Worm (Caenorhabditis elegans) whole organism, L1 larva: ENCODE data around the gene nlp-53.

Source experiments
- C16A3.4 ChIP-seq: fragments of 150-350 bp; optimal IDR thresholded peaks from 2 replicates; lab custom pipeline; 2014; ENCODE audit warnings: missing biosample characterization, missing genetic modification characterization
- C34B4.2 ChIP-seq: sonication (generic microtip); optimal IDR thresholded peaks from 2 replicates; lab custom pipeline; 2017; ENCODE audit warnings: mild to moderate bottlenecking, missing genetic modification characterization, missing compliant biosample characterization
- aha-1 ChIP-seq: fragments of 150-350 bp; optimal IDR thresholded peaks from 2 replicates; lab custom pipeline; 2014; ENCODE audit warnings: missing biosample characterization, missing genetic modification characterization
- ceh-63 ChIP-seq: fragments of 200-800 bp; sonication (Bioruptor generic); optimal IDR thresholded peaks from 2 replicates; lab custom pipeline; 2018; ENCODE audit warnings: mild to moderate bottlenecking, missing genetic modification characterization, missing compliant biosample characterization
- ceh-88 ChIP-seq: fragments of 200-800 bp; sonication (Bioruptor generic); IDR thresholded peaks from 2 replicates; pipeline ENCODE4 v1.3.6; 2022; ENCODE audit warnings: missing genetic modification characterization, missing compliant biosample characterization
- ces-1 ChIP-seq: fragments of 150-350 bp; optimal IDR thresholded peaks from 2 replicates; lab custom pipeline; 2014; ENCODE audit warnings: missing biosample characterization, missing genetic modification reagents, missing genetic modification characterization
- dsc-1 ChIP-seq: sonication (generic microtip); optimal IDR thresholded peaks from 2 replicates; lab custom pipeline; 2016; ENCODE audit warnings: mild to moderate bottlenecking, missing genetic modification characterization, missing compliant biosample characterization
- efl-1 ChIP-seq, 4 experiments: fragments of 150-350 bp; optimal IDR thresholded peaks in 3 of 4; peaks in 1 of 4; 1 replicate in 1 of 4; 2 replicates in 3 of 4; lab custom pipeline; 2014; ENCODE audit warnings: missing biosample characterization in 2 of 4, missing genetic modification characterization in 2 of 4, missing genetic modification reagents in 2 of 4
- efl-3 ChIP-seq: fragments of 200-800 bp; sonication (Bioruptor generic); optimal IDR thresholded peaks from 2 replicates; lab custom pipeline; 2018; ENCODE audit warnings: mild to moderate bottlenecking, missing genetic modification characterization, missing compliant biosample characterization
- egl-27 ChIP-seq, 2 experiments: fragments of 150-350 bp in 1 of 2; sonication (generic microtip); optimal IDR thresholded peaks; 3 replicates each; lab custom pipeline; 2017 to 2018; ENCODE audit warnings: missing biosample characterization in 2 of 2, missing genetic modification characterization in 2 of 2, missing genetic modification reagents in 2 of 2
- elt-3 ChIP-seq, 6 experiments: fragments of 150-350 bp in 1 of 6; sonication (generic microtip); optimal IDR thresholded peaks; 2 replicates each; lab custom pipeline; 2017 to 2018; ENCODE audit warnings: missing biosample characterization in 6 of 6, missing genetic modification characterization in 6 of 6, inconsistent platforms in 1 of 6
- fos-1 ChIP-seq: fragments of 150-350 bp; optimal IDR thresholded peaks from 2 replicates; lab custom pipeline; 2014; ENCODE audit warnings: missing biosample characterization, missing genetic modification characterization
- hpl-2 ChIP-seq: fragments of 150-350 bp; optimal IDR thresholded peaks from 2 replicates; lab custom pipeline; 2014; ENCODE audit warnings: missing biosample characterization, missing genetic modification reagents, missing genetic modification characterization
- lin-13 ChIP-seq: fragments of 150-350 bp; optimal IDR thresholded peaks from 2 replicates; lab custom pipeline; 2014; ENCODE audit warnings: missing biosample characterization, missing genetic modification reagents, missing genetic modification characterization
- lin-14 ChIP-seq: fragments of 200-800 bp; sonication (Bioruptor generic); optimal IDR thresholded peaks from 2 replicates; lab custom pipeline; 2018; ENCODE audit warnings: mild to moderate bottlenecking, missing genetic modification characterization, moderate library complexity, missing compliant biosample characterization
- lir-3 ChIP-seq: sonication (generic microtip); optimal IDR thresholded peaks from 2 replicates; lab custom pipeline; 2016; ENCODE audit warnings: mild to moderate bottlenecking, missing genetic modification characterization, moderate library complexity, missing compliant biosample characterization; ENCODE audit not compliant: poor library complexity
- lsy-2 ChIP-seq, 2 experiments: fragments of 150-350 bp; optimal IDR thresholded peaks; 2 replicates each; lab custom pipeline; 2014; ENCODE audit warnings: missing biosample characterization in 2 of 2, missing genetic modification characterization in 2 of 2
- mdl-1 ChIP-seq, 2 experiments: fragments of 150-350 bp; optimal IDR thresholded peaks; 2 replicates each; lab custom pipeline; 2014 to 2017; ENCODE audit warnings: missing biosample characterization in 2 of 2, missing genetic modification characterization in 2 of 2, inconsistent platforms in 1 of 2
- mef-2 ChIP-seq: fragments of 150-350 bp; optimal IDR thresholded peaks from 2 replicates; lab custom pipeline; 2014; ENCODE audit warnings: missing biosample characterization, missing genetic modification characterization
- mep-1 ChIP-seq: fragments of 150-350 bp; optimal IDR thresholded peaks from 2 replicates; lab custom pipeline; 2014; ENCODE audit warnings: missing biosample characterization, missing genetic modification characterization
- nhr-11 ChIP-seq: fragments of 150-350 bp; optimal IDR thresholded peaks from 2 replicates; lab custom pipeline; 2014; ENCODE audit warnings: missing biosample characterization, missing genetic modification characterization
- nhr-19 ChIP-seq: fragments of 200-800 bp; sonication (Bioruptor generic); conservative IDR thresholded peaks from 2 replicates; pipeline ENCODE4 v1.3.6; 2022; ENCODE audit warnings: missing genetic modification characterization, missing compliant biosample characterization
- nhr-20 ChIP-seq: sonication (generic microtip); optimal IDR thresholded peaks from 2 replicates; lab custom pipeline; 2016; ENCODE audit warnings: mild to moderate bottlenecking, missing genetic modification characterization, missing compliant biosample characterization
- nhr-237 ChIP-seq: fragments of 150-350 bp; optimal IDR thresholded peaks from 2 replicates; lab custom pipeline; 2014; ENCODE audit warnings: missing biosample characterization, missing genetic modification characterization
- nhr-47 ChIP-seq: sonication (generic microtip); optimal IDR thresholded peaks from 2 replicates; lab custom pipeline; 2016; ENCODE audit warnings: mild to moderate bottlenecking, missing genetic modification characterization, moderate library complexity, missing compliant biosample characterization
- nhr-71 ChIP-seq: sonication (generic microtip); optimal IDR thresholded peaks from 2 replicates; lab custom pipeline; 2016; ENCODE audit warnings: mild to moderate bottlenecking, missing genetic modification characterization, moderate library complexity, missing compliant biosample characterization
- nhr-76 ChIP-seq: sonication (generic microtip); optimal IDR thresholded peaks from 2 replicates; lab custom pipeline; 2017; ENCODE audit warnings: missing biosample characterization, missing genetic modification characterization
- nhr-77 ChIP-seq: fragments of 150-350 bp; optimal IDR thresholded peaks from 2 replicates; lab custom pipeline; 2014; ENCODE audit warnings: missing biosample characterization, missing genetic modification characterization
- nhr-85 ChIP-seq: sonication (generic microtip); peaks from one replicate; lab custom pipeline; 2016; ENCODE audit warnings: missing genetic modification characterization, inconsistent platforms, missing compliant biosample characterization
- nhr-90 ChIP-seq: sonication (generic microtip); optimal IDR thresholded peaks from 2 replicates; lab custom pipeline; 2016; ENCODE audit warnings: mild to moderate bottlenecking, missing genetic modification characterization, missing compliant biosample characterization; ENCODE audit not compliant: poor library complexity
- pqm-1 ChIP-seq: sonication (generic microtip); optimal IDR thresholded peaks from 3 replicates; lab custom pipeline; 2017; ENCODE audit warnings: missing biosample characterization, missing genetic modification characterization
- rnt-1 ChIP-seq: sonication (generic microtip); optimal IDR thresholded peaks from 2 replicates; lab custom pipeline; 2016; ENCODE audit warnings: mild to moderate bottlenecking, missing genetic modification characterization, moderate library complexity, missing compliant biosample characterization
- skn-1 ChIP-seq: fragments of 150-350 bp; optimal IDR thresholded peaks from 2 replicates; lab custom pipeline; 2014; ENCODE audit warnings: missing biosample characterization, missing genetic modification characterization
- snpc-4 ChIP-seq: fragments of 150-350 bp; optimal IDR thresholded peaks from 2 replicates; lab custom pipeline; 2014; ENCODE audit warnings: missing biosample characterization, missing genetic modification characterization
- snu-23 ChIP-seq: sonication (generic microtip); optimal IDR thresholded peaks from 2 replicates; lab custom pipeline; 2016; ENCODE audit warnings: missing genetic modification characterization, missing compliant biosample characterization
- sox-4 ChIP-seq: sonication (generic microtip); optimal IDR thresholded peaks from 2 replicates; lab custom pipeline; 2016; ENCODE audit warnings: missing genetic modification characterization, missing compliant biosample characterization
- tbx-2 ChIP-seq: sonication (generic microtip); optimal IDR thresholded peaks from 2 replicates; lab custom pipeline; 2016; ENCODE audit warnings: missing genetic modification characterization, missing compliant biosample characterization
- tlp-1 ChIP-seq: fragments of 150-350 bp; optimal IDR thresholded peaks from 2 replicates; lab custom pipeline; 2014; ENCODE audit warnings: missing biosample characterization, missing genetic modification characterization
- unc-130 ChIP-seq: fragments of 150-350 bp; optimal IDR thresholded peaks from 2 replicates; lab custom pipeline; 2017; ENCODE audit warnings: missing biosample characterization, missing genetic modification characterization, inconsistent platforms
- unc-98 ChIP-seq: fragments of 200-800 bp; sonication (Bioruptor generic); IDR thresholded peaks from 2 replicates; pipeline ENCODE4 v1.3.6; 2022; ENCODE audit warnings: missing genetic modification characterization, missing compliant biosample characterization
- ztf-11 ChIP-seq, 2 experiments: sonication (generic microtip); optimal IDR thresholded peaks; 2 replicates each; lab custom pipeline; 2016 to 2017; ENCODE audit warnings: missing genetic modification characterization in 2 of 2, missing biosample characterization in 1 of 2, missing compliant biosample characterization in 1 of 2
- ztf-4 ChIP-seq: fragments of 150-350 bp; optimal IDR thresholded peaks from 2 replicates; lab custom pipeline; 2014; ENCODE audit warnings: missing biosample characterization, missing genetic modification characterization

Gene nlp-53

DNA sequence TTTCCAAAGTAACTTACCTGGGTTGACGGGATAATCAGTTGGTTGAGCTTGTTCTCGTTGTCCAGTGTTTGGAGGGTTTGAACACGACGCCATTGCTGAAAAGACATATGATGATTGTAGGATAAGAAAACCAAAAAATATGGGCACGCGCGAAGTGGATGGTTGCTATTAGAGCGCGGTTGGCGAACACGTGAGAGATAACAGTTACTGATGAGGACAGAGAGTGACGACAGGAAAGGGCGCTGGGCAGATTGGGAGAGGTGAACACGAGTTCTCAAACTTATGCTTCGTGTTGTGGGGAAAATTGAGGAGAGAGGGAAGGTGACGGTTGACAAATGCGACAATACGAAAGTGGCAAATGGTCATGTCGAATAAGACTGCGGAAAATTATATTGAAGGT is 14.8 kb upstream of the nlp-53 start, which contains the start of gene F54B11.8:
Gene F54B11.8 (minus strand): TSS at position 101 of the 400 bp plus-strand sequence.
- no peak for TF ChIP-seq unc-130 (tag; lab: Kevin White, UChicago)
- TF ChIP-seq rnt-1 (tag; lab: Kevin White, UChicago): no peak
- no peak for TF ChIP-seq lir-3
- no peak for TF ChIP-seq C34B4.2
- TF ChIP-seq ceh-88 (GFP tag; lab: Robert Waterston, UW): no peak
- no peak for TF ChIP-seq ztf-11 (tag; optimal IDR thresholded peaks at IDR 0.05; lab: Kevin White, UChicago)
- no peak for TF ChIP-seq sox-4 (tag; lab: Kevin White, UChicago)
- no peak for TF ChIP-seq C16A3.4 (tag; lab: Kevin White, UChicago)
- no peak for TF ChIP-seq ceh-63

DNA sequence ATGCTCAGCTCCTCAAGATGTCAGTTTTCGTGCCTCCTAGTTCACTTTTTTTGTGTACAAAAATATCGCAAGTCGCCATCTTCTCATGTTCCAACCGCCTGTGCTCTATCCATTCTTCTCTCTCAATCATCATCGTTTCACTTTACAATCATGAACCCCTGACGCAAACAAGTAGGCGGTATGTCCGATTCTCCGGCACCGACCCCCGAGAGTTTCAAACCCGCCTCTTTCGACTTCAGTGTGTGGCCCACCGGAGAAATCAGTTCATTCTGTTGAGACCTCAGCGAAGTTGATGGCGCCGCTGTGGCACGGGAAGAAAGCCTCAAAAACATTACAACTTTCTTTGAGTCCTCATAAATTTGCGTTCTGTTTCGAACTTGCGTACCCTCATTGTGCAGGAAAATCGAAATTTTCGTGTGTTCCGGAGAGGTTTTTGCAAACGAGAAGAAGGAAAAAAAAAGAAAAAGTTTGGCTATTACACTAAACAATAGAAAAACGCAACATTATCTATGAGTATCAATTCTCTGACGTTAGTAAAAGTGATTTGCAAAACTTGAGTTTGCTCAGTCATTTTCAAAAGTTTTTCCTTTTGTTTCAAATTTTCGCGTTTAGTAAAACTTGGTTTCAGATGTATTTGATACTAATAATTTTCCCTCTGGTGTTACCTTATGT is 13.6 kb upstream of the nlp-53 start, which contains the start of gene F54B11.9:
Gene F54B11.9 (plus strand): TSS at position 622 of the 672 bp plus-strand sequence.
- TF ChIP-seq pqm-1: no peak
- peak in 1 of 2 experiments; percentile 4 for TF ChIP-seq efl-1 (optimal IDR thresholded peaks at IDR 0.05; lab: Kevin White, UChicago)
- no peak for TF ChIP-seq efl-1 (GFP tag; optimal IDR thresholded peaks at IDR 0.05 in 1 of 2; lab: Kevin White, UChicago)
- TF ChIP-seq nhr-85: no peak
- TF ChIP-seq nhr-47 (tag; lab: Kevin White, UChicago): peak; percentile 13
- TF ChIP-seq tlp-1: no peak
- no peak for TF ChIP-seq lin-13 (GFP tag; lab: Kevin White, UChicago)
- peak in 1 of 2 experiments; percentile 8 for TF ChIP-seq mdl-1 (tag; optimal IDR thresholded peaks at IDR 0.05; lab: Kevin White, UChicago)
- no peak for TF ChIP-seq tbx-2 (tag; lab: Kevin White, UChicago)
- no peak for TF ChIP-seq elt-3 (tag; optimal IDR thresholded peaks at IDR 0.05; lab: Kevin White, UChicago)
- TF ChIP-seq hpl-2 (GFP tag; lab: Kevin White, UChicago): no peak
- 0 out of 2 replicates have a peak, but pooled peaks have one; percentile 35 for TF ChIP-seq unc-98 (GFP tag; lab: Robert Waterston, UW)
- TF ChIP-seq aha-1 (tag; lab: Kevin White, UChicago): no peak
- peak; percentile 57 for TF ChIP-seq nhr-19 (GFP tag; lab: Robert Waterston, UW)
- no peak for TF ChIP-seq skn-1 (tag; lab: Kevin White, UChicago)
- TF ChIP-seq nhr-237 (tag; lab: Kevin White, UChicago): no peak
- TF ChIP-seq unc-130 (tag; lab: Kevin White, UChicago): no peak
- peak; percentile 82 for TF ChIP-seq rnt-1 (tag; lab: Kevin White, UChicago)
- TF ChIP-seq nhr-71 (tag; lab: Kevin White, UChicago): peak; percentile 59
- TF ChIP-seq egl-27 (tag; optimal IDR thresholded peaks at IDR 0.05; lab: Kevin White, UChicago): no peak
- TF ChIP-seq nhr-11 (tag; lab: Kevin White, UChicago): no peak
- no peak for TF ChIP-seq nhr-90 (tag; lab: Kevin White, UChicago)
- TF ChIP-seq fos-1: no peak
- no peak for TF ChIP-seq ces-1 (GFP tag; lab: Kevin White, UChicago)
- no peak for TF ChIP-seq ztf-4 (tag; lab: Kevin White, UChicago)
- TF ChIP-seq dsc-1: peak; percentile 69
- peak; percentile 35 for TF ChIP-seq snu-23 (GFP tag; lab: Kevin White, UChicago)
- TF ChIP-seq lsy-2 (tag; optimal IDR thresholded peaks at IDR 0.05; lab: Kevin White, UChicago): peak in 1 of 2 experiments; percentile 35
- peak; percentile 18 for TF ChIP-seq nhr-20 (tag; lab: Kevin White, UChicago)
- no peak for TF ChIP-seq mef-2 (tag; lab: Kevin White, UChicago)
- TF ChIP-seq lin-14 (GFP tag; lab: Kevin White, UChicago): peak; percentile 60
- peak; percentile 19 for TF ChIP-seq mep-1 (tag; lab: Kevin White, UChicago)
- TF ChIP-seq C16A3.4 (tag; lab: Kevin White, UChicago): peak; percentile 26

DNA sequence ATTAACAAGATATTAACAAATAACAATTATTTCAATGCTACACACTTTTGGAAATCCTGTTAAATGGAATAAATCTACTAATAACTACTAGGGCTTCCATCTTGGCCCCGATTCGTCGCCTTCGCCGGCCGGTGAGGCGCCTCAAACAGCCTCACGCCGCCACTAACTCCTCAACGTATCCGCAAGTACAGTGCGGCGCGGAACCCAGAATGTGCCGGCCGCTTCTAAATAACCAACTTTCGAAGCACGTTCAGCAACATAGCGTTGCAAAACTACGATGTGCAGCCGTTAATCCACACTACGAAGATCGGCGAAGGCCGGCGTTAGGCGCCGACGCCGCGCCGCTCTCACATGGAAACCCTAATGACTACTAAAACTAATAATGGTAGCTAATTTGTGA is 12.8 kb upstream of the nlp-53 start:
- TF ChIP-seq efl-1 (optimal IDR thresholded peaks at IDR 0.05; lab: Kevin White, UChicago): no peak
- peak in 1 of 2 experiments; percentile 21 for TF ChIP-seq efl-1 (GFP tag; optimal IDR thresholded peaks at IDR 0.05 in 1 of 2; lab: Kevin White, UChicago)
- peak; percentile 6 for TF ChIP-seq rnt-1 (tag; lab: Kevin White, UChicago)
- no peak for TF ChIP-seq nhr-76 (tag; lab: Kevin White, UChicago)
- no peak for TF ChIP-seq lin-14 (GFP tag; lab: Kevin White, UChicago)
- TF ChIP-seq efl-3 (GFP tag; lab: Kevin White, UChicago): no peak
- TF ChIP-seq nhr-77 (tag; lab: Kevin White, UChicago): no peak
- peak; percentile 73 for TF ChIP-seq snpc-4
- TF ChIP-seq unc-130 (tag; lab: Kevin White, UChicago): no peak
